Fruit fly (Drosophila melanogaster): ENCODE data around the gene CG4911.
A peak's percentile ranks its signal among the peaks of the same experiment; 100 is the strongest.

The CG4911 gene

DNA sequence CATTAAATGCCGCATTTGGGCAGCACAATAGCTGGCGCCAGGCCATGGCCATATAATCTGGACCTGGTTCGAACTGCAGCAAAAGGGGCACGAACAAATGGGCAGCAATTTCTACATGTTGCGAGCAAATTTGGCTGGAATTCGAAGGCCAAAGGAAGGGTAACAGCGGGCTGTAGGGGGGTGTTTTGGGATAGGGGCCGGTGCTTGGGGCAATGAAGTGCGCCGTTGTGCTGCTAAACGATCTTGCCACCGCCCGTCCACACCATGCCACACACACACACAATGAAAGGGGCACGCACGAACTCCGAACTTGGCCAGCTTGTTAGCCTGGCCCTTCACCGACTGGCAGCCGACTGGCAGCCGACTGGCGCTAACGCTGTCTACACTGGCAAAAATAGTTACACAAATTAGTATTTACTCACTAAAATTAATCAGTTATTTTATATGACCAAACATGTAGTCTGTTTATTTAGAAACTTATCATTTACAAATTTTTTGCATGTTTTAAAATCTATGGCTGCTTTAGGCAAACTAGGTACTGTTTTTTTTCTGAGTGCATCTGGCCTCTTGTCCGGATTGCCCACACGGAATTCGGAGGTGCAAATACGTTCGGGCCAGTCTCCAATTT lies 38.4 kb downstream of the CG4911 start (continued):
- TF ChIP-seq mam (GFP tag; optimal IDR thresholded peaks at IDR 0.05) = no peak
- TF ChIP-seq CG31388 (GFP tag; optimal IDR thresholded peaks at IDR 0.05) = peak; percentile 39
- TF ChIP-seq seq (GFP tag; IDR thresholded peaks at IDR 0.05) = no peak
- TF ChIP-seq TFAM (GFP tag; optimal IDR thresholded peaks at IDR 0.05) = peak; percentile 41
- no peak for TF ChIP-seq gcm (GFP tag; optimal IDR thresholded peaks at IDR 0.05)
- TF ChIP-seq disco-r (GFP tag; optimal IDR thresholded peaks at IDR 0.05) = no peak
- no peak for TF ChIP-seq Tbp (GFP tag; optimal IDR thresholded peaks at IDR 0.05)
- peak; percentile 33 for TF ChIP-seq Sry-δ (GFP tag; optimal IDR thresholded peaks at IDR 0.05)
- peak; percentile 80 for TF ChIP-seq sisA (GFP tag; IDR thresholded peaks at IDR 0.05)
- TF ChIP-seq Hand (GFP tag; optimal IDR thresholded peaks at IDR 0.05) = no peak
- no peak for TF ChIP-seq CG7963 (GFP tag; IDR thresholded peaks at IDR 0.05; ENCODE audit: partially characterized antibody)
- peak; percentile 61 for TF ChIP-seq CG6813 (GFP tag; optimal IDR thresholded peaks at IDR 0.05)
- TF ChIP-seq pb (GFP tag; optimal IDR thresholded peaks at IDR 0.05) = no peak
- TF ChIP-seq CG11398 (GFP tag; optimal IDR thresholded peaks at IDR 0.05) = peak; percentile 5
- peak; percentile 27; the same call in 1 of the 2 replicates for TF ChIP-seq Drgx (GFP tag; IDR thresholded peaks at IDR 0.05)
- TF ChIP-seq row (GFP tag; IDR thresholded peaks at IDR 0.05) = peak; percentile 70
- no peak for TF ChIP-seq CG3995 (GFP tag; optimal IDR thresholded peaks at IDR 0.05)
- no peak for TF ChIP-seq CG17612 (GFP tag; IDR thresholded peaks at IDR 0.05)
- no peak for TF ChIP-seq nau (GFP tag; optimal IDR thresholded peaks at IDR 0.05)
- peak; percentile 81 for TF ChIP-seq gce (GFP tag; IDR thresholded peaks at IDR 0.05)
- peak; percentile 30 for TF ChIP-seq gem (tag; optimal IDR thresholded peaks at IDR 0.05)
- TF ChIP-seq CG32772 (GFP tag; IDR thresholded peaks at IDR 0.05) = peak; percentile 74
- TF ChIP-seq CG2712 (tag; optimal IDR thresholded peaks at IDR 0.05) = peak; percentile 85
- TF ChIP-seq ato (GFP tag; IDR thresholded peaks at IDR 0.05; ENCODE audit: partially characterized antibody) = no peak
- TF ChIP-seq CG6689 (GFP tag; IDR thresholded peaks at IDR 0.05) = peak; percentile 82
- TF ChIP-seq lov (optimal IDR thresholded peaks at IDR 0.05) = no peak
- TF ChIP-seq lov (GFP tag; IDR thresholded peaks at IDR 0.05) = peak; percentile 34; the same call in 1 of the 3 replicates
- no peak for TF ChIP-seq CG17186 (GFP tag; optimal IDR thresholded peaks at IDR 0.05)
- peak; percentile 77; the same call in 1 of the 2 replicates for TF ChIP-seq ttk (GFP tag; IDR thresholded peaks at IDR 0.05)
- no peak for TF ChIP-seq sd (tag; optimal IDR thresholded peaks at IDR 0.05)
- no peak for TF ChIP-seq gt (GFP tag; IDR thresholded peaks at IDR 0.05)
- TF ChIP-seq CG12155 (GFP tag; optimal IDR thresholded peaks at IDR 0.05) = no peak
- no peak for TF ChIP-seq CG18011 (GFP tag; optimal IDR thresholded peaks at IDR 0.05)
- peak; percentile 74 for TF ChIP-seq tin (GFP tag; optimal IDR thresholded peaks at IDR 0.05)
- TF ChIP-seq D19A (tag; optimal IDR thresholded peaks at IDR 0.05) = peak; percentile 78
- TF ChIP-seq ems (GFP tag; optimal IDR thresholded peaks at IDR 0.05) = no peak
- peak; percentile 62 for TF ChIP-seq CG10366 (GFP tag; IDR thresholded peaks at IDR 0.05)
- TF ChIP-seq CG4617 (GFP tag; optimal IDR thresholded peaks at IDR 0.05; ENCODE audit: borderline replicate concordance) = no peak
- TF ChIP-seq sob (GFP tag; IDR thresholded peaks at IDR 0.05) = no peak; the same call in 1 of the 2 replicates
- TF ChIP-seq shn (GFP tag; optimal IDR thresholded peaks at IDR 0.05) = no peak
- no peak for TF ChIP-seq bigmax (GFP tag; optimal IDR thresholded peaks at IDR 0.05)
- TF ChIP-seq CG6683 (GFP tag; optimal IDR thresholded peaks at IDR 0.05) = no peak

DNA sequence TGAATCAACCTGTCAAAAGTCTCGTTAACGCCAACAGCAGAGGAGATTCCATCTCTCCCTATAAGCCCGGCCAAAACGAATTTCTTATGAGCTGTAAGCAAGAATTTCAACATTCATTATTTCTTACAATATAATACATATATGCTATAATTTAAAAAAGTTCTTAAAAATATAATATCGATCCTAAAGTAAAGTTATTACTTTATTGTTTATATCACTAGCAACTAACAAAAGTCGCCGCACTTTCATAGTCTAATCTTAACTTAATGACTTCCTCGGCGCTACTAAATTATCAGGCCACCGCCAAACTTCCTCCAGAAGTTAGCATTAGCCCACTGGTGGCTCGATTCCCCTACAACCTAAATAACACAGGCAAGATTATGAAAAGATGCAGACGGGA lies 39.0 kb downstream of the CG4911 start:
- TF ChIP-seq CG10979 (tag; optimal IDR thresholded peaks at IDR 0.05) (peak; percentile 52), Xbp1 (GFP tag; optimal IDR thresholded peaks at IDR 0.05) (no peak), CG11504 (tag; optimal IDR thresholded peaks at IDR 0.05) (peak; percentile 60), Sry-β (GFP tag; optimal IDR thresholded peaks at IDR 0.05) (no peak), CG11456 (GFP tag; IDR thresholded peaks at IDR 0.05) (no peak), E2f1 (GFP tag; IDR thresholded peaks at IDR 0.05) (no peak), gcm (GFP tag; optimal IDR thresholded peaks at IDR 0.05) (no peak), Hand (GFP tag; optimal IDR thresholded peaks at IDR 0.05) (no peak), prd (optimal IDR thresholded peaks at IDR 0.05) (no peak), prd (GFP tag; IDR thresholded peaks at IDR 0.05) (no peak), al (GFP tag; IDR thresholded peaks at IDR 0.05) (no peak), CG7839 (tag; optimal IDR thresholded peaks at IDR 0.05) (peak; percentile 34), ind (GFP tag; optimal IDR thresholded peaks at IDR 0.05) (no peak), tin (GFP tag; optimal IDR thresholded peaks at IDR 0.05) (no peak)
